Fruit fly (Drosophila melanogaster) whole organism, embryonic: ENCODE data around the gene CG1774.

ENCODE experiments used
- Atf3 ChIP-seq: fragments of 200-800 bp; sonication (Bioruptor generic); optimal IDR thresholded peaks from 3 replicates; lab custom pipeline; 2016; ENCODE audit warnings: missing biosample characterization, missing genetic modification characterization
- CG13624 ChIP-seq: fragments of 200-800 bp; sonication (Bioruptor generic); optimal IDR thresholded peaks from 2 replicates; lab custom pipeline; 2016; ENCODE audit warnings: missing biosample characterization, missing genetic modification characterization
- Ptx1 ChIP-seq: fragments of 200-800 bp; sonication (Bioruptor generic); IDR thresholded peaks from 2 replicates; pipeline ENCODE4 v1.3.6; 2022; ENCODE audit warnings: missing biosample characterization, missing genetic modification characterization
- Usf ChIP-seq: fragments of 200-800 bp; sonication (Bioruptor generic); optimal IDR thresholded peaks from 2 replicates; lab custom pipeline; 2017; ENCODE audit warnings: missing genotype, missing biosample characterization, missing genetic modification characterization
- nerfin-2 ChIP-seq: fragments of 200-800 bp; sonication (Bioruptor generic); IDR thresholded peaks from 2 replicates; pipeline ENCODE4 v1.3.6; 2022; ENCODE audit warnings: missing biosample characterization, missing genetic modification characterization; ENCODE audit not compliant: partially characterized antibody

- TF ChIP-seq Ptx1 (GFP tag; lab: Robert Waterston, UW) (no peak), CG13624 (GFP tag; lab: Kevin White, UChicago) (no peak), Usf (GFP tag; lab: Kevin White, UChicago) (no peak), nerfin-2 (GFP tag; lab: Robert Waterston, UW) (no peak), Atf3 (no peak)
Observed at dm6 chr3R:31603655-31604054, 11.1 kb downstream of the CG1774 start.
